Fruit fly (Drosophila melanogaster): Measurements from ENCODE around the gene Osi3.

Gene Osi3

dm6 chr3R:6215053-6215882 lies at the start of gene Osi3 (continued):
- TF ChIP-seq CG32006 (GFP tag; optimal IDR thresholded peaks at IDR 0.05) (peak; percentile 84), eg (GFP tag; IDR thresholded peaks at IDR 0.05) (0 out of 3 replicates have a peak, but pooled peaks have one; percentile 35), Gug (GFP tag; IDR thresholded peaks at IDR 0.05) (no peak), CG6276 (GFP tag; optimal IDR thresholded peaks at IDR 0.05) (peak; percentile 40), CG34406 (GFP tag; optimal IDR thresholded peaks at IDR 0.05) (no peak), CG6163 (GFP tag; IDR thresholded peaks at IDR 0.05) (no peak), Blimp-1 (GFP tag; optimal IDR thresholded peaks at IDR 0.05) (no peak), vri (GFP tag; optimal IDR thresholded peaks at IDR 0.05) (no peak), CG10631 (GFP tag; optimal IDR thresholded peaks at IDR 0.05) (no peak)

- TF ChIP-seq cyc (GFP tag; optimal IDR thresholded peaks at IDR 0.05): no peak
- no peak for TF ChIP-seq topi (GFP tag; optimal IDR thresholded peaks at IDR 0.05)
- TF ChIP-seq CG6854 (GFP tag; optimal IDR thresholded peaks at IDR 0.05): no peak
Observed at dm6 chr3R:6167183-6167582, 48.4 kb upstream of the Osi3 start, which contains the start of gene CG1077. CG1077 (plus strand) TSS chr3R:6167483.

- TF ChIP-seq cyc (GFP tag; optimal IDR thresholded peaks at IDR 0.05) (no peak), Smox (GFP tag; optimal IDR thresholded peaks at IDR 0.05) (no peak), CG16779 (tag; optimal IDR thresholded peaks at IDR 0.05) (no peak), Hr39 (GFP tag; optimal IDR thresholded peaks at IDR 0.05) (peak; percentile 3), Eip75B (GFP tag; optimal IDR thresholded peaks at IDR 0.05) (no peak), CG6163 (GFP tag; IDR thresholded peaks at IDR 0.05) (no peak), fkh (GFP tag; optimal IDR thresholded peaks at IDR 0.05) (peak; percentile 37), ss (GFP tag; optimal IDR thresholded peaks at IDR 0.05) (no peak), Ets21C (GFP tag; optimal IDR thresholded peaks at IDR 0.05) (no peak)
Observed at dm6 chr3R:6170737-6171136, 44.9 kb upstream of the Osi3 start.

- TF ChIP-seq svp (GFP tag) (no peak), dsx (GFP tag; optimal IDR thresholded peaks at IDR 0.05; ENCODE audit: poor library complexity, severe bottlenecking) (no peak), Sox14 (GFP tag; optimal IDR thresholded peaks at IDR 0.05) (no peak), Smox (GFP tag; optimal IDR thresholded peaks at IDR 0.05) (no peak), CG15336 (GFP tag; IDR thresholded peaks at IDR 0.05) (no peak), CG10669 (GFP tag; optimal IDR thresholded peaks at IDR 0.05) (no peak), CG4318 (GFP tag; optimal IDR thresholded peaks at IDR 0.05) (no peak), Lpt (GFP tag; optimal IDR thresholded peaks at IDR 0.05) (no peak), cyc (GFP tag; optimal IDR thresholded peaks at IDR 0.05) (no peak), CG11762 (GFP tag; optimal IDR thresholded peaks at IDR 0.05; ENCODE audit: insufficient read depth) (no peak), CG8632 (GFP tag; optimal IDR thresholded peaks at IDR 0.05) (no peak), vri (GFP tag; optimal IDR thresholded peaks at IDR 0.05) (no peak), eg (GFP tag; IDR thresholded peaks at IDR 0.05) (no peak), Hr39 (GFP tag; optimal IDR thresholded peaks at IDR 0.05) (no peak), salr (GFP tag; optimal IDR thresholded peaks at IDR 0.05) (no peak), fd85E (GFP tag; optimal IDR thresholded peaks at IDR 0.05) (no peak), esn (GFP tag; optimal IDR thresholded peaks at IDR 0.05) (no peak), CG11294 (GFP tag; IDR thresholded peaks at IDR 0.05) (no peak), Blimp-1 (GFP tag; optimal IDR thresholded peaks at IDR 0.05) (no peak)
Observed at dm6 chr3R:6173249-6173648, 42.4 kb upstream of the Osi3 start, which contains the start of gene Osi1. Osi1 (plus strand) TSS chr3R:6173549.

- TF ChIP-seq CG10669 (GFP tag; optimal IDR thresholded peaks at IDR 0.05): peak; percentile 7
- peak; percentile 67 for TF ChIP-seq Eip78C (GFP tag)
- TF ChIP-seq fkh (GFP tag; optimal IDR thresholded peaks at IDR 0.05): peak; percentile 85
- no peak for TF ChIP-seq CG7368 (GFP tag; optimal IDR thresholded peaks at IDR 0.05)
- no peak for TF ChIP-seq CG8319 (GFP tag; optimal IDR thresholded peaks at IDR 0.05)
Observed at dm6 chr3R:6182511-6182910, 33.1 kb upstream of the Osi3 start.
